Fruit fly (Drosophila melanogaster): ENCODE results near the gene CG45116.

Gene CG45116

dm6 chr3L:22741389-22742120 is 42.3 kb downstream of the CG45116 start, which contains the start of gene CG7369 (continued):
- TF ChIP-seq seq (GFP tag; IDR thresholded peaks at IDR 0.05) (peak; percentile 62), CG5180 (GFP tag; optimal IDR thresholded peaks at IDR 0.05) (peak; percentile 17), ems (GFP tag; optimal IDR thresholded peaks at IDR 0.05) (peak; percentile 57), Abd-B (GFP tag; optimal IDR thresholded peaks at IDR 0.05) (peak; percentile 87), CG3065 (GFP tag; optimal IDR thresholded peaks at IDR 0.05) (peak; percentile 66), otp (GFP tag; IDR thresholded peaks at IDR 0.05) (peak; percentile 68; the same call in 1 of the 3 replicates), Side (GFP tag; optimal IDR thresholded peaks at IDR 0.05) (peak; percentile 81), CG33557 (GFP tag; optimal IDR thresholded peaks at IDR 0.05) (peak; percentile 73), lbe (GFP tag; optimal IDR thresholded peaks at IDR 0.05) (peak; percentile 92), hth (optimal IDR thresholded peaks at IDR 0.05) (no peak), CG10209 (GFP tag; optimal IDR thresholded peaks at IDR 0.05) (peak; percentile 86), maf-S (GFP tag; optimal IDR thresholded peaks at IDR 0.05) (peak; percentile 4), TFAM (GFP tag; optimal IDR thresholded peaks at IDR 0.05) (no peak), CG8281 (tag; optimal IDR thresholded peaks at IDR 0.05) (peak; percentile 33), CG14050 (GFP tag; IDR thresholded peaks at IDR 0.05) (peak; percentile 52; the same call in 2 of the 3 replicates), tin (GFP tag; optimal IDR thresholded peaks at IDR 0.05) (peak; percentile 89), CG33213 (GFP tag; optimal IDR thresholded peaks at IDR 0.05) (peak; percentile 75), mam (GFP tag; optimal IDR thresholded peaks at IDR 0.05) (peak; percentile 87), CG14965 (GFP tag; optimal IDR thresholded peaks at IDR 0.05; ENCODE audit: borderline replicate concordance) (peak; percentile 20), Hsf (GFP tag; optimal IDR thresholded peaks at IDR 0.05) (peak; percentile 89), CG1024 (GFP tag; IDR thresholded peaks at IDR 0.05) (no peak; the same call in 1 of the 2 replicates), Awh (GFP tag; IDR thresholded peaks at IDR 0.05) (peak; percentile 45; the same call in 1 of the 2 replicates), pzg (GFP tag; optimal IDR thresholded peaks at IDR 0.05) (peak; percentile 76), Dref (GFP tag; IDR thresholded peaks at IDR 0.05) (peak; percentile 71), Fer3 (tag; optimal IDR thresholded peaks at IDR 0.05) (peak; percentile 77), grau (tag; optimal IDR thresholded peaks at IDR 0.05) (peak; percentile 80), Kr (GFP tag; optimal IDR thresholded peaks at IDR 0.05) (peak; percentile 28), C15 (GFP tag; IDR thresholded peaks at IDR 0.05) (no peak), vfl (GFP tag; optimal IDR thresholded peaks at IDR 0.05) (peak; percentile 84), btn (GFP tag; optimal IDR thresholded peaks at IDR 0.05) (no peak), CG11093 (GFP tag; IDR thresholded peaks at IDR 0.05) (peak; percentile 66; the same call in 2 of the 3 replicates), CG11560 (tag; IDR thresholded peaks at IDR 0.05) (no peak; the same call in 1 of the 3 replicates), B-H1 (GFP tag; IDR thresholded peaks at IDR 0.05) (peak; percentile 58), Blimp-1 (GFP tag; optimal IDR thresholded peaks at IDR 0.05) (peak; percentile 88), lmd (GFP tag; IDR thresholded peaks at IDR 0.05) (no peak; the same call in none of the 2 replicates), CG12744 (GFP tag; optimal IDR thresholded peaks at IDR 0.05) (peak; percentile 26), pho (GFP tag; optimal IDR thresholded peaks at IDR 0.05) (peak; percentile 83), knrl (GFP tag; IDR thresholded peaks at IDR 0.05; ENCODE audit: partially characterized antibody) (peak; percentile 86), Atf6 (GFP tag; IDR thresholded peaks at IDR 0.05) (peak; percentile 77), HLH3B (GFP tag; IDR thresholded peaks at IDR 0.05) (peak; percentile 61; the same call in 1 of the 2 replicates), MESR4 (GFP tag; optimal IDR thresholded peaks at IDR 0.05) (peak; percentile 27), abd-A (tag; optimal IDR thresholded peaks at IDR 0.05) (no peak), Hr78 (GFP tag; optimal IDR thresholded peaks at IDR 0.05) (peak in 1 of 2 experiments; percentile 11), hb (GFP tag; IDR thresholded peaks at IDR 0.05; ENCODE audit: partially characterized antibody) (peak; percentile 44; the same call in 2 of the 3 replicates), Ets65A (GFP tag) (peak; percentile 98), ind (GFP tag; optimal IDR thresholded peaks at IDR 0.05) (peak; percentile 90), CG17328 (GFP tag; IDR thresholded peaks at IDR 0.05) (peak; percentile 63), CG4282 (GFP tag; optimal IDR thresholded peaks at IDR 0.05) (peak; percentile 53), Gsc (GFP tag; IDR thresholded peaks at IDR 0.05) (0 out of 2 replicates have a peak, but pooled peaks have one; percentile 32)
